Fruit fly (Drosophila melanogaster): ENCODE data around the gene X11Lbeta.

DNA sequence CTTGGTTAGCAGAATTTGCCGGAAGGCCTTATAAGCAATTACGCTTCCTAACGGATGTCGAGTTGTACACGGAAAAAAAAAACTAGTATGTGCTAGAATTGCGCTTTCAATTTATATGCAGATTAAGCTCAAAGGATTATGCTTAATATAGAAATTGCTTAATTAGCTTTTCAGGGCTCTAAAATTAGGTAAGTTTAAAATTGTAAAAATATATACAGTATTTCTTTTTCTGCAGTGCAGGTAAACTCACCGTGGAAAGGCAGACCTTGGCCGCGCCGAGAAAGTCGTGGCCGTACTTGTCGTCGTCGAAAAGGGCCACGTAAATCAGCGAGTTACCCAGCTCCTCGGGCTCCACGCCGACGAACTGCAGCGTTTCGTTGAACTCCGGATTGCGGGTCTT is 123.1 kb downstream of the X11Lbeta start:
- TF ChIP-seq Vsx2 (GFP tag; optimal IDR thresholded peaks at IDR 0.05; ENCODE audit: partially characterized antibody) = no peak
- TF ChIP-seq sage (GFP tag; optimal IDR thresholded peaks at IDR 0.05) = no peak
- TF ChIP-seq dsf (GFP tag; optimal IDR thresholded peaks at IDR 0.05; ENCODE audit: borderline replicate concordance) = no peak
- no peak for TF ChIP-seq br (GFP tag; optimal IDR thresholded peaks at IDR 0.05)
- no peak for TF ChIP-seq Dfd (GFP tag; optimal IDR thresholded peaks at IDR 0.05)
- TF ChIP-seq CG32264 (GFP tag; optimal IDR thresholded peaks at IDR 0.05) = no peak
- no peak for TF ChIP-seq Myc (optimal IDR thresholded peaks at IDR 0.05)

Measured in whole organism, wandering third instar larva.